Worm (Caenorhabditis elegans): Measurements from ENCODE around the gene T16G1.7.
A peak's percentile ranks its signal among the peaks of the same experiment; 100 is the strongest.

Gene T16G1.7

ce11 chrV:12963192-12963591 is 28.3 kb upstream of the T16G1.7 start, which contains the start of gene hrg-9:
Gene hrg-9 (minus strand): TSS chrV:12963343.
- no peak for TF ChIP-seq nhr-27 (tag; optimal IDR thresholded peaks at IDR 0.05)
- TF ChIP-seq nfya-2 (GFP tag; IDR thresholded peaks at IDR 0.05): no peak

DNA sequence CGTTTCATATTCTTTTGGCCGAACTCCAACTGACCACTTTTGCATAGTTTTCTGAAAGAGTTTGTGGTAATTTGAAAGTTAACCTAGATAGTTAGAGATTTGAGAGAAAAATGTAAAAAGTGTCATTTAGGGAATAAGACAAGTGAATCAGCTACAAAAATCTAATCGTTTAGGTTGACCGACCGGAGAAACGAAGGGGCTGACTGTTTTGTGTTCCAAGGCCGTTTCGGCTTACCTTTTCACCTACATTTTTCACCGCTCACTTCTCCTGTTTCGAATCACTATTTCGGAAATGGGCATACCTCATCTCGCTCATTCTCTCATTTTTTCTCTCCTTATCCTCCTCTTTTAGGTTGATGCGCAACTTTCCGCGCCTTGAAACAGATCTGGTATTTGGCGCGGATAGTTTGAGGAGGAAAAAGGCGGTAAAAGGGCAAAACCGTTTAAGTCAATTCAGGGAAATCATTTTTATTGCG is 26.2 kb upstream of the T16G1.7 start, which contains the start of gene mpst-7:
Gene mpst-7, minus strand, starts transcription at position 51 of the 476 bp plus-strand sequence.
- TF ChIP-seq dpff-1 (tag; optimal IDR thresholded peaks at IDR 0.05) (no peak), madf-6 (GFP tag; IDR thresholded peaks at IDR 0.05) (peak; percentile 36; the same call in 1 of the 2 replicates), efl-1 (GFP tag; optimal IDR thresholded peaks at IDR 0.05) (peak; percentile 57)

ce11 chrV:12954261-12954660 is 19.3 kb upstream of the T16G1.7 start:
- TF ChIP-seq ceh-40 (GFP tag; IDR thresholded peaks at IDR 0.05): no peak
- TF ChIP-seq F10E7.11 (tag; optimal IDR thresholded peaks at IDR 0.05): no peak
- no peak for TF ChIP-seq ceh-58 (GFP tag; IDR thresholded peaks at IDR 0.05)
- no peak for TF ChIP-seq lir-1 (GFP tag; conservative IDR thresholded peaks at IDR 0.05)
- no peak for TF ChIP-seq snpc-1.3 (tag; optimal IDR thresholded peaks at IDR 0.05; ENCODE audit: insufficient read depth)
- no peak for TF ChIP-seq Y53F4B.3 (GFP tag; IDR thresholded peaks at IDR 0.05)
- TF ChIP-seq attf-6 (GFP tag; IDR thresholded peaks at IDR 0.05): no peak
- no peak for TF ChIP-seq die-1 (tag; optimal IDR thresholded peaks at IDR 0.05)
- no peak for TF ChIP-seq F52B5.7 (tag; optimal IDR thresholded peaks at IDR 0.05)
- TF ChIP-seq rpc-1 (optimal IDR thresholded peaks at IDR 0.05): no peak
- TF ChIP-seq rpc-1 (tag; optimal IDR thresholded peaks at IDR 0.05): no peak
- no peak for TF ChIP-seq nhr-90 (tag; optimal IDR thresholded peaks at IDR 0.05)
- no peak for TF ChIP-seq let-526 (GFP tag; IDR thresholded peaks at IDR 0.05)
- TF ChIP-seq snpc-1.1 (tag; optimal IDR thresholded peaks at IDR 0.05; ENCODE audit: insufficient read depth): no peak
- TF ChIP-seq attf-3 (GFP tag; conservative IDR thresholded peaks at IDR 0.05): no peak
- no peak for TF ChIP-seq ceh-100 (GFP tag; IDR thresholded peaks at IDR 0.05)
- no peak for TF ChIP-seq ztf-3 (GFP tag; optimal IDR thresholded peaks at IDR 0.05)
- TF ChIP-seq lin-35 (GFP tag; optimal IDR thresholded peaks at IDR 0.05): no peak
- no peak for TF ChIP-seq C17E4.6 (GFP tag; IDR thresholded peaks at IDR 0.05)
- no peak for TF ChIP-seq xnd-1 (tag; optimal IDR thresholded peaks at IDR 0.05)
- TF ChIP-seq lin-26 (GFP tag; IDR thresholded peaks at IDR 0.05): no peak

DNA sequence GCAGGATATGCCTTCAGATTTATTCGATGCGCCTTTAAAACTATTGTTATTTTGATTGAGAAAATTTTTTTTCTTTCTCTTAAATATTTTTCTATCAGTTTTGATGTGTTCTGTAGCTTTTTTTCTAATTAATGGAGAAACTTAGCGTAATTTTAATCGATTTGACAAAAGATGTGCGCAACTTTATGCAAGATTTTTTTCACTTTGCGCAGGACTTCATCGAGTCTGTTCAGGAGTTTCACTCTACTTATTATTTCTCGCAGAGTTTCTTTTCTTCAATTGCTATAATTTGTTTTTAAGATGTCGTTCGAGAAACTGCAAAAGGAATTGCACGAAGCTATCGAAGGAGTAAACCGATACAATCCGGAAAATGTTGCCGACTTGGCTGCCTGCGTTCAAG is 18.8 kb upstream of the T16G1.7 start, which contains the start of gene eif-3.K:
Gene eif-3.K, plus strand, starts transcription at position 301 of the 400 bp plus-strand sequence.
- no peak for TF ChIP-seq F10E7.11 (tag; optimal IDR thresholded peaks at IDR 0.05)
- no peak for TF ChIP-seq rcor-1 (GFP tag; IDR thresholded peaks at IDR 0.05)
- TF ChIP-seq egrh-3 (GFP tag; IDR thresholded peaks at IDR 0.05): no peak
- no peak for TF ChIP-seq die-1 (tag; optimal IDR thresholded peaks at IDR 0.05)
- no peak for TF ChIP-seq mxl-1 (tag; optimal IDR thresholded peaks at IDR 0.05)
- TF ChIP-seq lin-26 (GFP tag; IDR thresholded peaks at IDR 0.05): no peak
- no peak for TF ChIP-seq ceh-100 (GFP tag; IDR thresholded peaks at IDR 0.05)
- no peak for TF ChIP-seq pbrm-1 (GFP tag; IDR thresholded peaks at IDR 0.05)
- no peak for TF ChIP-seq sptf-2 (GFP tag; optimal IDR thresholded peaks at IDR 0.05)
- no peak for TF ChIP-seq unc-130 (GFP tag; optimal IDR thresholded peaks at IDR 0.05)
- TF ChIP-seq fkh-3 (tag; optimal IDR thresholded peaks at IDR 0.05): no peak
- no peak for TF ChIP-seq B0261.1 (tag; optimal IDR thresholded peaks at IDR 0.05)
- no peak for TF ChIP-seq cebp-1 (GFP tag; IDR thresholded peaks at IDR 0.05)
- no peak for TF ChIP-seq cebp-1 (tag; optimal IDR thresholded peaks at IDR 0.05)
- no peak for TF ChIP-seq ztf-3 (GFP tag; optimal IDR thresholded peaks at IDR 0.05)
- TF ChIP-seq lsy-27 (tag; optimal IDR thresholded peaks at IDR 0.05; ENCODE audit: borderline replicate concordance, insufficient read depth): no peak
- no peak for TF ChIP-seq hlh-12 (tag; optimal IDR thresholded peaks at IDR 0.05)
- TF ChIP-seq mel-28 (tag; optimal IDR thresholded peaks at IDR 0.05; ENCODE audit: borderline replicate concordance): no peak
- no peak for TF ChIP-seq Y53F4B.3 (GFP tag; IDR thresholded peaks at IDR 0.05)

Measured in whole organism, young adult.